Fruit fly (Drosophila melanogaster): ENCODE measurements around the gene Fcp3C.

DNA sequence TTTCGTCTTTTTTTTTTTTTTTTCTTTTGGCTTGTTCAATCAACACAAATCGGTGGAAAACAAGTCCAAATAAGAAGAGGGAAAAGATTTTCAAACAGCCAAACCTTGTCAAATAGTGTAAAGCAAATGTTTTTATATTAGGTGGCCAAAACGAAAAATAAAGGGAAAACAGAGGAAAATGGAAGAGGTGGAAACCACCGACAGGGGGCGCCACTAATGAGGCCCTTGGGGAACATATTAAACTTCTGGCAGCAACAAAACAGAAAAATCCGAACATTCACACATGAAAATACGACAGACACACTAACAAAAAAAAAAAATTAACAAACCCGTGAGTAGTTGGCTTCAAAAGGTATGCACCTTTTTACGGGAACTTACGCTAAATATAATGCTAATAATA, 18.0 kb upstream of the Fcp3C start:
- TF ChIP-seq CG32264 (GFP tag; optimal IDR thresholded peaks at IDR 0.05) (no peak), Vsx2 (GFP tag; optimal IDR thresholded peaks at IDR 0.05; ENCODE audit: partially characterized antibody) (no peak), h (GFP tag; optimal IDR thresholded peaks at IDR 0.05) (no peak), Hr78 (GFP tag; optimal IDR thresholded peaks at IDR 0.05) (no peak), OdsH (GFP tag; optimal IDR thresholded peaks at IDR 0.05) (no peak), Hr83 (GFP tag; optimal IDR thresholded peaks at IDR 0.05; ENCODE audit: poor library complexity, severe bottlenecking) (no peak), psq (GFP tag; optimal IDR thresholded peaks at IDR 0.05) (no peak), lola (GFP tag; optimal IDR thresholded peaks at IDR 0.05) (no peak), br (GFP tag; optimal IDR thresholded peaks at IDR 0.05) (no peak), Sp1 (GFP tag; optimal IDR thresholded peaks at IDR 0.05) (no peak), Abd-B (GFP tag; optimal IDR thresholded peaks at IDR 0.05) (no peak)
